Fruit fly (Drosophila melanogaster) whole organism, pupa: ENCODE data around the gene Vsp37A.

Experiments
- CG10348 ChIP-seq: fragments of 200-800 bp; sonication (Bioruptor generic); IDR thresholded peaks from 2 replicates; pipeline ENCODE4 v1.3.6; 2022; ENCODE audit warnings: missing biosample characterization, missing genetic modification characterization
- CG13204 ChIP-seq: fragments of 200-800 bp; sonication (Bioruptor generic); optimal IDR thresholded peaks from 2 replicates; lab custom pipeline; 2018; ENCODE audit warnings: missing biosample characterization, mild to moderate bottlenecking, missing genetic modification characterization, moderate library complexity
- CG15710 ChIP-seq: fragments of 200-800 bp; sonication (Bioruptor generic); optimal IDR thresholded peaks from 2 replicates; lab custom pipeline; 2018; ENCODE audit warnings: missing biosample characterization, mild to moderate bottlenecking, missing genetic modification characterization, moderate library complexity
- CG32121 ChIP-seq: fragments of 200-800 bp; sonication (Bioruptor generic); IDR thresholded peaks from 2 replicates; pipeline ENCODE4 v1.3.6; 2022; ENCODE audit warnings: missing biosample characterization, missing genetic modification characterization
- CG34367 ChIP-seq: fragments of 200-800 bp; sonication (Bioruptor generic); optimal IDR thresholded peaks from 2 replicates; lab custom pipeline; 2018; ENCODE audit warnings: missing biosample characterization, mild to moderate bottlenecking, missing genetic modification characterization
- CG4496 ChIP-seq: fragments of 200-800 bp; sonication (Bioruptor generic); IDR thresholded peaks from 3 replicates; pipeline ENCODE4 v1.3.6; 2022; ENCODE audit warnings: missing biosample characterization, missing genetic modification characterization
- CG8159 ChIP-seq: fragments of 200-800 bp; sonication (Bioruptor generic); optimal IDR thresholded peaks from 3 replicates; lab custom pipeline; 2018; ENCODE audit warnings: missing biosample characterization, mild to moderate bottlenecking, missing genetic modification characterization, moderate library complexity
- CG9948 ChIP-seq: fragments of 200-800 bp; sonication (Bioruptor generic); optimal IDR thresholded peaks from 2 replicates; lab custom pipeline; 2018; ENCODE audit warnings: missing biosample characterization, mild to moderate bottlenecking, missing genetic modification characterization, moderate library complexity
- Pif1A ChIP-seq: fragments of 200-800 bp; sonication (Bioruptor generic); optimal IDR thresholded peaks from 3 replicates; lab custom pipeline; 2016; ENCODE audit warnings: missing biosample characterization, missing genetic modification characterization
- gl ChIP-seq: fragments of 200-800 bp; sonication (Bioruptor generic); optimal IDR thresholded peaks from 2 replicates; lab custom pipeline; 2018; ENCODE audit warnings: missing biosample characterization, mild to moderate bottlenecking, missing genetic modification characterization

DNA sequence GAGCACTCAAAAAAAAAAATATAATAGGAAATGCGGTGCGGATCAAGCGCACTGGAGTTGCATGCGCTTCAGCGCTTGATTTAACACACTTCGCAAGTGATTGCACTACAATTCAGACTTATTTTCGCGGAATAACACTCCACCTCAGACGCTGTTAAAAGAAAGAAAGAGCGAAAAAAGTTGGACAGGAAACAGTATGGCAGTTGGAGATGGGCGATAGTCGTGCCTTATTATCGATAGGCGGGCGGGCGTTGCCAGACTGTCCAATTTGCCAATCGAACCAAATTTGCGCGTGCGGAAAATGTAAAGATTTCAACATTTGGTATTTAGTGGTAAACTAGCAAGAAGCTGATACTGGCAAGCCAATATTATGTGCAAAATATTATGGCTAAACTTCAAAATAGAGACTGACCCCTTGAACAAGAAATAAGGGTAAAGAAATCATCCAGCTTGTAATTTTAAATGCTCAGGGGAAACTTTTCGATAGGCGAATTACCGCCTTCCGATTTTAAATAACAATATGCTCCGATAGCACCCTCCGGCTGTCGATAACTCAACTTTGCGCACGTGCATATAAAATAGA lies 8.0 kb downstream of the Vsp37A start, which contains the start of the genes RpL36 and Mybbp1A:
- TF ChIP-seq CG10348 (GFP tag; lab: Robert Waterston, UW) (no peak), CG15710 (peak; percentile 44), gl (tag; lab: Kevin White, UChicago) (peak; percentile 38), CG32121 (GFP tag; lab: Robert Waterston, UW) (0 out of 2 replicates have a peak, but pooled peaks have one; percentile 18), CG34367 (tag; lab: Kevin White, UChicago) (peak; percentile 50), CG8159 (tag; lab: Kevin White, UChicago) (peak; percentile 61), CG9948 (no peak), Pif1A (GFP tag; lab: Kevin White, UChicago) (no peak), CG13204 (no peak), CG4496 (GFP tag; lab: Robert Waterston, UW) (peak; percentile 44; the same call in 1 of the 3 replicates)
